Worm (Caenorhabditis elegans) whole organism, late embryonic: Measurements from ENCODE around the gene F26C11.3.

ENCODE experiments used
- C08G9.2 ChIP-seq: sonication (generic microtip); optimal IDR thresholded peaks from 2 replicates; lab custom pipeline; 2016; ENCODE audit warnings: mild to moderate bottlenecking, missing genetic modification characterization, moderate library complexity, missing compliant biosample characterization
- F13H6.1 ChIP-seq: sonication (generic microtip); optimal IDR thresholded peaks from 2 replicates; lab custom pipeline; 2016; ENCODE audit warnings: missing genetic modification characterization, missing compliant biosample characterization
- K09A11.1 ChIP-seq: sonication (generic microtip); optimal IDR thresholded peaks from 2 replicates; lab custom pipeline; 2017; ENCODE audit warnings: antibody characterized with exemption, mild to moderate bottlenecking, missing genetic modification characterization, missing compliant biosample characterization; ENCODE audit not compliant: insufficient read depth
- ceh-14 ChIP-seq: sonication (generic microtip); optimal IDR thresholded peaks from 2 replicates; lab custom pipeline; 2016; ENCODE audit warnings: missing genotype, missing genetic modification characterization, missing compliant biosample characterization
- ceh-18 ChIP-seq: sonication (generic microtip); optimal IDR thresholded peaks from 2 replicates; lab custom pipeline; 2016; ENCODE audit warnings: missing genetic modification characterization, missing compliant biosample characterization
- ceh-2 ChIP-seq: sonication (generic microtip); optimal IDR thresholded peaks from 2 replicates; lab custom pipeline; 2016; ENCODE audit warnings: missing genotype, missing genetic modification characterization, missing compliant biosample characterization
- ceh-22 ChIP-seq: sonication (generic microtip); optimal IDR thresholded peaks from 2 replicates; lab custom pipeline; 2017; ENCODE audit warnings: missing biosample characterization, missing genetic modification characterization
- ceh-24 ChIP-seq: sonication (generic microtip); optimal IDR thresholded peaks from 2 replicates; lab custom pipeline; 2016; ENCODE audit warnings: mild to moderate bottlenecking, missing genetic modification characterization, missing compliant biosample characterization
- ceh-31 ChIP-seq: sonication (generic microtip); optimal IDR thresholded peaks from 2 replicates; lab custom pipeline; 2016; ENCODE audit warnings: missing genetic modification characterization, missing compliant biosample characterization
- ceh-34 ChIP-seq: sonication (generic microtip); optimal IDR thresholded peaks from 2 replicates; lab custom pipeline; 2016; ENCODE audit warnings: mild to moderate bottlenecking, missing genetic modification characterization, missing compliant biosample characterization
- ceh-45 ChIP-seq: fragments of 200-800 bp; sonication (Bioruptor generic); IDR thresholded peaks from 2 replicates; pipeline ENCODE4 v1.3.6; 2022; ENCODE audit warnings: missing genetic modification reagents, missing genetic modification characterization, missing compliant biosample characterization
- ceh-48 ChIP-seq: sonication (generic microtip); optimal IDR thresholded peaks from 2 replicates; lab custom pipeline; 2016; ENCODE audit warnings: missing genetic modification characterization, inconsistent platforms, missing compliant biosample characterization
- ceh-6 ChIP-seq: fragments of 200-800 bp; sonication (Bioruptor generic); optimal IDR thresholded peaks from 2 replicates; lab custom pipeline; 2018; ENCODE audit warnings: mild to moderate bottlenecking, missing genetic modification characterization, missing compliant biosample characterization
- ceh-9 ChIP-seq: sonication (generic microtip); optimal IDR thresholded peaks from 2 replicates; lab custom pipeline; 2016; ENCODE audit warnings: mild to moderate bottlenecking, missing genetic modification characterization, inconsistent platforms, missing compliant biosample characterization
- dmd-4 ChIP-seq: sonication (generic microtip); optimal IDR thresholded peaks from 2 replicates; lab custom pipeline; 2016; ENCODE audit warnings: borderline replicate concordance, missing genetic modification characterization, missing compliant biosample characterization
- elt-4 ChIP-seq: sonication (generic microtip); optimal IDR thresholded peaks from 2 replicates; lab custom pipeline; 2016; ENCODE audit warnings: missing genetic modification characterization, missing compliant biosample characterization
- ets-4 ChIP-seq: sonication (generic microtip); optimal IDR thresholded peaks from 2 replicates; lab custom pipeline; 2016; ENCODE audit warnings: missing genetic modification characterization, missing compliant biosample characterization
- fkh-10 ChIP-seq: fragments of 150-350 bp; optimal IDR thresholded peaks from 2 replicates; lab custom pipeline; 2014; ENCODE audit warnings: missing biosample characterization, missing genetic modification reagents, missing genetic modification characterization
- fkh-6 ChIP-seq: sonication (generic microtip); optimal IDR thresholded peaks from 2 replicates; lab custom pipeline; 2016; ENCODE audit warnings: missing genetic modification characterization, missing compliant biosample characterization
- gmeb-2 ChIP-seq: sonication (generic microtip); optimal IDR thresholded peaks from 2 replicates; lab custom pipeline; 2016; ENCODE audit warnings: missing genetic modification characterization, inconsistent platforms, missing compliant biosample characterization
- hlh-13 ChIP-seq: fragments of 200-800 bp; sonication (Bioruptor generic); optimal IDR thresholded peaks from 2 replicates; lab custom pipeline; 2018; ENCODE audit warnings: mild to moderate bottlenecking, missing genetic modification characterization, missing compliant biosample characterization
- hlh-15 ChIP-seq: sonication (generic microtip); optimal IDR thresholded peaks from 2 replicates; lab custom pipeline; 2016; ENCODE audit warnings: missing genetic modification characterization, missing compliant biosample characterization
- hlh-30 ChIP-seq: sonication (generic microtip); optimal IDR thresholded peaks from 2 replicates; lab custom pipeline; 2017; ENCODE audit warnings: antibody characterized with exemption, missing genetic modification characterization, missing compliant biosample characterization; ENCODE audit not compliant: insufficient read depth
- lin-11 ChIP-seq: fragments of 200-800 bp; sonication (Bioruptor generic); optimal IDR thresholded peaks from 2 replicates; lab custom pipeline; 2018; ENCODE audit warnings: mild to moderate bottlenecking, missing genetic modification characterization, missing compliant biosample characterization
- madf-2 ChIP-seq: sonication (generic microtip); optimal IDR thresholded peaks from 2 replicates; lab custom pipeline; 2017; ENCODE audit warnings: missing genetic modification characterization, missing compliant biosample characterization
- mec-3 ChIP-seq: sonication (generic microtip); optimal IDR thresholded peaks from 2 replicates; lab custom pipeline; 2016; ENCODE audit warnings: borderline replicate concordance, missing genetic modification characterization, missing compliant biosample characterization
- nfya-1 ChIP-seq: sonication (generic microtip); optimal IDR thresholded peaks from 2 replicates; lab custom pipeline; 2017; ENCODE audit warnings: missing genetic modification characterization, mild to moderate bottlenecking, missing compliant biosample characterization, antibody characterized with exemption, moderate library complexity
- nhr-11 ChIP-seq: fragments of 150-350 bp; optimal IDR thresholded peaks from 2 replicates; lab custom pipeline; 2014; ENCODE audit warnings: missing biosample characterization, missing genetic modification characterization
- pag-3 ChIP-seq: sonication (generic microtip); optimal IDR thresholded peaks from 2 replicates; lab custom pipeline; 2016; ENCODE audit warnings: missing compliant biosample characterization, missing genetic modification characterization, borderline replicate concordance
- pax-1 ChIP-seq: fragments of 150-350 bp; optimal IDR thresholded peaks from 2 replicates; lab custom pipeline; 2014; ENCODE audit warnings: missing biosample characterization, missing genetic modification characterization
- pha-2 ChIP-seq: sonication (generic microtip); optimal IDR thresholded peaks from 2 replicates; lab custom pipeline; 2017; ENCODE audit warnings: mild to moderate bottlenecking, missing genetic modification characterization, missing compliant biosample characterization
- pqm-1 ChIP-seq: sonication (generic microtip); optimal IDR thresholded peaks from 2 replicates; lab custom pipeline; 2016; ENCODE audit warnings: missing genetic modification characterization, missing compliant biosample characterization
- ref-2 ChIP-seq: sonication (generic microtip); optimal IDR thresholded peaks from 2 replicates; lab custom pipeline; 2016; ENCODE audit warnings: missing genetic modification characterization, missing compliant biosample characterization
- syd-9 ChIP-seq: sonication (generic microtip); optimal IDR thresholded peaks from 2 replicates; lab custom pipeline; 2016; ENCODE audit warnings: mild to moderate bottlenecking, missing genetic modification characterization, moderate library complexity, missing compliant biosample characterization
- tbx-2 ChIP-seq: sonication (generic microtip); optimal IDR thresholded peaks from 2 replicates; lab custom pipeline; 2016; ENCODE audit warnings: missing genetic modification characterization, missing compliant biosample characterization
- tbx-7 ChIP-seq: sonication (generic microtip); optimal IDR thresholded peaks from 2 replicates; lab custom pipeline; 2016; ENCODE audit warnings: missing genotype, missing genetic modification characterization, missing compliant biosample characterization
- unc-42 ChIP-seq: sonication (generic microtip); optimal IDR thresholded peaks from 2 replicates; lab custom pipeline; 2016; ENCODE audit warnings: missing genotype, missing genetic modification characterization, missing compliant biosample characterization
- unc-86 ChIP-seq: sonication (generic microtip); optimal IDR thresholded peaks from 2 replicates; lab custom pipeline; 2016; ENCODE audit warnings: missing genetic modification characterization, missing compliant biosample characterization

Gene F26C11.3

ce11 chrII:9914999-9915398 is at the start of gene F26C11.3:
Gene F26C11.3, minus strand, starts transcription at chrII:9915099.
- no peak for TF ChIP-seq pha-2 (tag; lab: Kevin White, UChicago)
- TF ChIP-seq nfya-1 (tag; lab: Kevin White, UChicago): no peak
- TF ChIP-seq syd-9 (tag; lab: Kevin White, UChicago): no peak
- TF ChIP-seq pag-3 (tag; lab: Kevin White, UChicago): no peak
- no peak for TF ChIP-seq unc-86
- no peak for TF ChIP-seq ceh-22 (tag; lab: Kevin White, UChicago)
- TF ChIP-seq ceh-18 (tag; lab: Kevin White, UChicago): no peak
- TF ChIP-seq C08G9.2 (tag; lab: Kevin White, UChicago): no peak
- TF ChIP-seq pax-1 (tag; lab: Kevin White, UChicago): no peak
- TF ChIP-seq dmd-4: no peak
- TF ChIP-seq hlh-30 (tag; lab: Kevin White, UChicago): no peak
- TF ChIP-seq F13H6.1 (tag; lab: Kevin White, UChicago): no peak
- no peak for TF ChIP-seq madf-2
- TF ChIP-seq fkh-10 (GFP tag; lab: Kevin White, UChicago): no peak

- TF ChIP-seq pqm-1 (tag; lab: Kevin White, UChicago): no peak
- no peak for TF ChIP-seq nfya-1 (tag; lab: Kevin White, UChicago)
- no peak for TF ChIP-seq hlh-15 (tag; lab: Kevin White, UChicago)
- no peak for TF ChIP-seq ceh-48 (tag; lab: Kevin White, UChicago)
- no peak for TF ChIP-seq ref-2 (tag; lab: Kevin White, UChicago)
- TF ChIP-seq ceh-2 (tag; lab: Kevin White, UChicago): no peak
- TF ChIP-seq ets-4: no peak
- no peak for TF ChIP-seq K09A11.1 (tag; lab: Kevin White, UChicago)
Measured at ce11 chrII:9963808-9964207, 48.9 kb upstream of the F26C11.3 start.

- TF ChIP-seq nhr-11: no peak
- no peak for TF ChIP-seq hlh-15 (tag; lab: Kevin White, UChicago)
- TF ChIP-seq unc-42 (tag; lab: Kevin White, UChicago): no peak
- peak; percentile 12 for TF ChIP-seq tbx-2 (tag; lab: Kevin White, UChicago)
- TF ChIP-seq hlh-30 (tag; lab: Kevin White, UChicago): peak; percentile 36
- TF ChIP-seq mec-3 (tag; lab: Kevin White, UChicago): no peak
- TF ChIP-seq nfya-1 (tag; lab: Kevin White, UChicago): peak; percentile 23
- TF ChIP-seq pax-1 (tag; lab: Kevin White, UChicago): no peak
- no peak for TF ChIP-seq lin-11 (tag; lab: Kevin White, UChicago)
- TF ChIP-seq madf-2: no peak
- no peak for TF ChIP-seq tbx-7 (tag; lab: Kevin White, UChicago)
- peak; percentile 10 for TF ChIP-seq ref-2 (tag; lab: Kevin White, UChicago)
- TF ChIP-seq fkh-6: no peak
- no peak for TF ChIP-seq pha-2 (tag; lab: Kevin White, UChicago)
- no peak for TF ChIP-seq ceh-45 (GFP tag; lab: Robert Waterston, UW)
- no peak for TF ChIP-seq ceh-6
- TF ChIP-seq ceh-14 (tag; lab: Kevin White, UChicago): no peak
- TF ChIP-seq ceh-34 (tag; lab: Kevin White, UChicago): no peak
- TF ChIP-seq, all 69 proteins: peak for 4
Measured at ce11 chrII:9960127-9960526, 45.2 kb upstream of the F26C11.3 start.

ce11 chrII:9956116-9956515 is 41.2 kb upstream of the F26C11.3 start:
- TF ChIP-seq unc-42 (tag; lab: Kevin White, UChicago) (no peak), ceh-9 (tag; lab: Kevin White, UChicago) (no peak), ceh-24 (no peak), hlh-13 (GFP tag; lab: Kevin White, UChicago) (no peak), elt-4 (no peak), ceh-31 (no peak), gmeb-2 (tag; lab: Kevin White, UChicago) (no peak), hlh-30 (tag; lab: Kevin White, UChicago) (no peak), syd-9 (tag; lab: Kevin White, UChicago) (no peak)
